Fruit fly (Drosophila melanogaster): Measurements from ENCODE around the gene Spt20.

DNA sequence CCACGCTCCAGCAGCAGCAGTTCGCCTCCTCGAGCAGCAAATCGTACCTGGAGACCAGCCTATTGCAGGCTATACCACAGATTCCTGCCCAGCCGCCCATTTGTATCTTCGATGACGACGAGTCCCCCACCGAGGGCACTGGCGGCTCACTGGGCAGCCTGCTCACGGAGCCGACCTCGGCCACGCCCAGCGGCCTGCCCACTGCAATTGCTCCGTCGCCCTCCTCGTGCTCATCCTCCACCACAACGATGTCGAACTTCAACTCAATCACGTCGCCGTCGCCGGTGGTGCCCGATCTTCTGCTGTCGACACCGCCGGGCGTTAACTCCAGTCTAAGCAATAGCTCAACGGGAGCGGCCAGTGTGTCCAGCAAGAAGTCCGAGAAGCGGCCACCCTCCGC is 1.1 kb downstream of the Spt20 start:
- TF ChIP-seq Sin3A (optimal IDR thresholded peaks at IDR 0.05), result no peak
- no peak for TF ChIP-seq ttk (optimal IDR thresholded peaks at IDR 0.05)
- no peak for TF ChIP-seq h (optimal IDR thresholded peaks at IDR 0.05)

Data from Kc167 (cell line).